Worm (Caenorhabditis elegans): ENCODE data around the gene F26G1.1.
"Not testable (repeated sequence)": the region's sequence is repeated elsewhere in the genome, so short reads cannot be mapped to it uniquely, and the experiment has no call there.

F26G1.1 gene

DNA sequence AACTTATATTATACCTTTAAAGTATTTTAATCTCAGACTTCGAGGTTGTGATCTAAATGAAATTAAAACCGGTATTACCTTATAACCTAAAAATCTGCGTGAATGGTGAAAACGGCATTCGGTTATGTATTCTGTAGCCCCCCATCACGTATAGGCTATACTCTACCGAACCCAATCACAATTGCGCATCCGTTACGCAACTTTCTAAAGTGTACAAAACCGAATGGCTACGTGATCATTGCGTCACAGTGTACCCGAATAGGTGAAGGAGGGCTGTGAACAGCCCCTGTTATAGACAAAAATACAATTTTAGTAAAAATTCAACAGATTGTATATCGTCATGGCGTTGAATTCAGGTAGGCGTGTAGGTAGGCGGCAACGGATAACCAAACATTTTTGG, 31.2 kb downstream of the F26G1.1 start:
- TF ChIP-seq F13C5.2 (tag; optimal IDR thresholded peaks at IDR 0.05) (no peak), scrt-1 (GFP tag; IDR thresholded peaks at IDR 0.05) (no peak), ama-1 (optimal IDR thresholded peaks at IDR 0.05) (no peak), hnd-1 (tag; optimal IDR thresholded peaks at IDR 0.05) (no peak), sea-1 (GFP tag; conservative IDR thresholded peaks at IDR 0.05) (no peak), aly-1 (tag; optimal IDR thresholded peaks at IDR 0.05) (no peak), tra-4 (tag; optimal IDR thresholded peaks at IDR 0.05) (no peak), pes-1 (GFP tag; IDR thresholded peaks at IDR 0.05) (no peak), ets-7 (tag; optimal IDR thresholded peaks at IDR 0.05) (no peak), tbx-37 (GFP tag; conservative IDR thresholded peaks at IDR 0.05) (no peak), ceh-13 (GFP tag; optimal IDR thresholded peaks at IDR 0.05) (no peak)

DNA sequence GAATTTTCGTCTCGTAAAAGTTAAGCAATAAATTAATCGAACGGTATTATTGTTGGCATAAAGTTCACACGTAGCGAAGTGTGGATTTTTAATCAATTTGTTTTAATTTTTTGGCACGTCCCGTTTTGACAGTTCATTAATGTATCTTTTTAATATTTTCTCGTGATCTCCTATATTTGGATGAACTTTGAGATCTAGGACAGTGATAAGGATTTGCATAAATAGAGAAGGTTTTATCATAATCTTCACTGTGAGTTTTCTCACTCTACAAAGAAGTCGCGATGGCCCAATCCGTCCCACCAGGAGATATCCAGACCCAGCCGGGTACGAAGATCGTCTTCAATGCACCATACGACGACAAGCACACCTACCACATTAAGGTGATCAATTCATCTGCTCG, 33.7 kb downstream of the F26G1.1 start, which contains the start of the genes C33F10.8 and msp-40:
TSS of gene C33F10.8 (minus strand) at position 101 of the 400 bp plus-strand sequence.
TSS of gene msp-40 (plus strand) at position 282 of the 400 bp plus-strand sequence.
- TF ChIP-seq flt-1 (GFP tag; IDR thresholded peaks at IDR 0.05); ets-7 (tag; optimal IDR thresholded peaks at IDR 0.05); hmbx-1 (tag; optimal IDR thresholded peaks at IDR 0.05): not testable (repeated sequence)

DNA sequence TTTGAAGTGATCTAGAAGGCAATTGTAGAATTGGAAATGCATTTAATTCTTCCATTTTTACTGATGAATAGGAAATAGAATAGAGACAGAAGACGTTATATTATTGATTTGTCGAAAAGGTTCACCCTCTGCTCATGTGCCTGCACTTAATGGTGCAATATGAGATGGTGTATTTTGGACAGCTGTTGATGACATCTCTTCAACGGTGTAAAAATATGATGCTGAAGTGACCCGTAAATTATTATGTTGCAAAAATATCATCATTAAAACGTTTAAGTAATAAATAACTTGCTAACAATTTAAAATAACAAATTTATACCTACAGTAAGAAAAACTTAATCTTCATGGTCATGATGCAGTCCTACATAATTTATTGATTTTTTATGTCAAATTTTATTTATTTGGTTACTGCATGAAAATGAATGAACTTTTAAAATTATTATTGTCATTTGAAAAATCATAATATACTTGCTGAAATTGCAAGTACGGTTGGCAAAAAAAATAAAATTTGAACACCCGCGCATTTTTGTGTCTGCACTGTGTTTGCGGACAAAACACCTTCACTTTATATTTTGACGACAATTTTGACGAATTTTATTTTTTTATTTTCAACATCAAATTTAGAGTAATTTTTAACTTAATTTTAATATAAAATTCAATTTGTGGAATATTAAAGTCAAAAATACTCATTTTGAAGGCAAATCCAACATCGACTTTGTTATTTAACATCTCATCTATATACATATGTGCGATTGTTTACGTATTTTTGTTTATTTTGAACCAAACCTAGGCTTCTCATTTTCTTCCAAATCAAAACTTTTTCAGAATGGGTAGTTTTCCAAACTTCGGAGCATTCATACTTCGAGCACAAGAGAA, 36.6 kb downstream of the F26G1.1 start, which contains the start of the genes fbxb-88 and tbck-1:
TSS of gene fbxb-88 (minus strand) at position 151 of the 876 bp plus-strand sequence.
TSS of gene tbck-1 (plus strand) at position 826 of the 876 bp plus-strand sequence.
- TF ChIP-seq tbx-37 (GFP tag; conservative IDR thresholded peaks at IDR 0.05) (no peak), aly-1 (tag; optimal IDR thresholded peaks at IDR 0.05) (no peak), hmbx-1 (tag; optimal IDR thresholded peaks at IDR 0.05) (no peak), ceh-36 (tag; optimal IDR thresholded peaks at IDR 0.05) (no peak), F13C5.2 (tag; optimal IDR thresholded peaks at IDR 0.05) (peak; percentile 46), scrt-1 (GFP tag; IDR thresholded peaks at IDR 0.05) (no peak), hmg-4 (GFP tag; optimal IDR thresholded peaks at IDR 0.05) (no peak), tbx-11 (GFP tag; IDR thresholded peaks at IDR 0.05) (no peak)

DNA sequence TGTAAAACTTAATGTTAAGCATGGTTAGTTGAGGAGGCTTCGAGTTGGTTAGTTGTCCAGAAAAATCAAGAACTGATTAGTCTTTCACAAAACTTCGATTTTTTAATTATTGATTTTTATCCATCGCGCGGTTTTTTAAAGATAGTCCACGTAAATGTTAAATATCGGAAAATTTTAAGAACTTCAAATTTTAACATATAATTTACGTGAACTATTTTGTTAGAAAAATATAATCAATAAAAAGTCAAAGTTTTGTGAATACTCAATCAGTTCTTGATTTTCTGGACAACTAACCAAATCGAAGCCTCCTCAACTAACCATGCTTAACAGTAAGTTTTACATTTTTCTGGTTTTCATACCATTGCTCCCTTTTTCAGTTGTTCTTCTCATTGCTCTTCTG, 43.3 kb downstream of the F26G1.1 start, which contains the start of the genes C33F10.11 and C33F10.1:
TSS of gene C33F10.11 (minus strand) at position 101 of the 400 bp plus-strand sequence.
TSS of gene C33F10.1 (plus strand) at position 263 of the 400 bp plus-strand sequence.
- TF ChIP-seq ama-1 (optimal IDR thresholded peaks at IDR 0.05) (no peak), ceh-13 (GFP tag; optimal IDR thresholded peaks at IDR 0.05) (no peak), aly-1 (tag; optimal IDR thresholded peaks at IDR 0.05) (no peak), hmbx-1 (tag; optimal IDR thresholded peaks at IDR 0.05) (no peak), tbx-37 (GFP tag; conservative IDR thresholded peaks at IDR 0.05) (no peak), tra-4 (tag; optimal IDR thresholded peaks at IDR 0.05) (no peak)

DNA sequence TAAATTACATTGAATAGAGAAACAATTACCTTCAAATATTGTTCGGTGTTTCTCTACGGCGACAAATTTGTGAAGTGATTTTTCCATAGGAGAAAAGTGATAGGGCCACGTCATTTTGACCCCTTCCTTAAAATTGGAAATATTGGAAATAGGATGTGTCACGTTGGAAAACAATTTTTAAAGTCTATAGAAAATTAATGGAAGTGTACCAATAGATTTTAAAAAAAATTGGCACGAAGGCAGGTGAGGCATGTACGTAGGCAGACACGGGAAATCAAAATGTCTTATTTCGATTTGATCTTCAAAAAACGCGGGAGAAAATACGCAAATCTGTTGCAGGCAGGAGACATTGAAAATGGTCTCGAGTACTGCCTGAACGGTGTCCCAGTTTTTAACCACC, 46.2 kb downstream of the F26G1.1 start, which contains the start of gene C33F10.12:
TSS of gene C33F10.12 (minus strand) at position 101 of the 400 bp plus-strand sequence.
- TF ChIP-seq B0310.2 (tag; optimal IDR thresholded peaks at IDR 0.05): no peak
- no peak for TF ChIP-seq sea-1 (GFP tag; conservative IDR thresholded peaks at IDR 0.05)
- no peak for TF ChIP-seq hnd-1 (tag; optimal IDR thresholded peaks at IDR 0.05)
- TF ChIP-seq tra-4 (tag; optimal IDR thresholded peaks at IDR 0.05): no peak
- no peak for TF ChIP-seq aly-1 (tag; optimal IDR thresholded peaks at IDR 0.05)
- TF ChIP-seq pes-1 (GFP tag; IDR thresholded peaks at IDR 0.05): no peak
- no peak for TF ChIP-seq ceh-36 (tag; optimal IDR thresholded peaks at IDR 0.05)
- TF ChIP-seq hmg-4 (GFP tag; optimal IDR thresholded peaks at IDR 0.05): no peak
- no peak for TF ChIP-seq ets-7 (tag; optimal IDR thresholded peaks at IDR 0.05)
- TF ChIP-seq flt-1 (GFP tag; IDR thresholded peaks at IDR 0.05): no peak
- no peak for TF ChIP-seq ceh-13 (GFP tag; optimal IDR thresholded peaks at IDR 0.05)
- TF ChIP-seq ama-1 (optimal IDR thresholded peaks at IDR 0.05): no peak
- TF ChIP-seq tbx-11 (GFP tag; IDR thresholded peaks at IDR 0.05): no peak
- no peak for TF ChIP-seq F13C5.2 (tag; optimal IDR thresholded peaks at IDR 0.05)
- no peak for TF ChIP-seq hmbx-1 (tag; optimal IDR thresholded peaks at IDR 0.05)
- no peak for TF ChIP-seq scrt-1 (GFP tag; IDR thresholded peaks at IDR 0.05)
- TF ChIP-seq tbx-37 (GFP tag; conservative IDR thresholded peaks at IDR 0.05): no peak

DNA sequence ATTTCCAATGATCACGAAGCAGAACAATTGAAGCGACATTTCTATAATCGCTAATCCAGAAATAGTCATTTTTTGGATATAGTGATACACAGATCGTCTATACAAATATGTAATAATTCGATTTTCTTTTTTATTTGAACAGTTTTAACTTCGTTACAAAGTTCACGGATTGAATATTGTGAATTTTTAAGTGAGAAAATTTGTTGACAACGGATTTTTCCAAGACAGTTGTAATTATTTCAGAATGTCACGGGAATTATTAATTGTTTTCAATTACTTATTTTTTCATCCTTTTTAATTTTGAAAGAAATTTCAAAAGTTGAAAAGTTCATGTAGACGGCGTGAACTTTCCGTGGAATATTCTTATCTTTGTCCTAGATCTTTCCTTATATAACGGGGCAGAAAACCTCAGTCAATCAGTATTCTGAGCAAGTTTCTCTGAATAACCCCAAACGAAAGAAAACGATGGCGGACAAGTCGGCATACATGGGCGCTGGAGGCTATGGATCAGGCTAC, 50.8 kb downstream of the F26G1.1 start, which contains the start of the genes T23B7.2 and nspd-4:
TSS of gene T23B7.2 (minus strand) at position 101 of the 516 bp plus-strand sequence.
TSS of gene nspd-4 (plus strand) at position 466 of the 516 bp plus-strand sequence.
- TF ChIP-seq sea-1 (GFP tag; conservative IDR thresholded peaks at IDR 0.05); B0310.2 (tag; optimal IDR thresholded peaks at IDR 0.05); hnd-1 (tag; optimal IDR thresholded peaks at IDR 0.05): not testable (repeated sequence)
